Fruit fly (Drosophila melanogaster): ENCODE data around the gene Jwa.

Jwa gene

DNA sequence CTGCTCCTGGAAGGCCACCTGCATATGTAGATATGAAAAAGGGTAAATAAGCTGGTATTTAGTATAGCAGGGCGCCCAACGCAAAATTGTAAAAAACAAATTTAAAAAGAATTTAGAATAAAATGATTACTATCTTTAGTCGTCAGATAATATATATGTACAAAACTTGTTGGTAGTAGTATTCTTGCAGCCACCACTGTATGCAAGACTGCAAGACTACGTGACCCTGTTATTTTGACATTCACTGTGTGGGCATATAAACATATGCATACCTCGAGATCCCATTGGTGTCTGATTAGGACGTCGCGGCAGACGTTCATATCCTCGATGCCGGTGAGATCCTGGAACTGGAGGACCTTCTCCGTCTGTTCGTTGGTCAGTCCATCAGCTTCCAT is 2.3 kb upstream of the Jwa start (continued):
- TF ChIP-seq Chrac-16 (GFP tag; optimal IDR thresholded peaks at IDR 0.05), result peak; percentile 10
- TF ChIP-seq CG1233 (GFP tag; optimal IDR thresholded peaks at IDR 0.05), result no peak
- no peak for TF ChIP-seq pita (GFP tag; optimal IDR thresholded peaks at IDR 0.05)
- TF ChIP-seq CG4854 (GFP tag; optimal IDR thresholded peaks at IDR 0.05), result no peak
- no peak for TF ChIP-seq Atf-2 (GFP tag; optimal IDR thresholded peaks at IDR 0.05)
- no peak for TF ChIP-seq ara (GFP tag; IDR thresholded peaks at IDR 0.05)
- no peak for TF ChIP-seq Opbp (GFP tag; IDR thresholded peaks at IDR 0.05; ENCODE audit: partially characterized antibody)
- no peak for TF ChIP-seq dati (GFP tag; IDR thresholded peaks at IDR 0.05)
- TF ChIP-seq PHDP (tag; optimal IDR thresholded peaks at IDR 0.05), result peak; percentile 39
- TF ChIP-seq ttk (GFP tag; IDR thresholded peaks at IDR 0.05), result no peak
- TF ChIP-seq bowl (GFP tag; IDR thresholded peaks at IDR 0.05), result no peak
- TF ChIP-seq cato (GFP tag; optimal IDR thresholded peaks at IDR 0.05; ENCODE audit: borderline replicate concordance), result no peak
- TF ChIP-seq CG6791 (GFP tag; IDR thresholded peaks at IDR 0.05; ENCODE audit: partially characterized antibody), result no peak
- TF ChIP-seq insv (GFP tag; optimal IDR thresholded peaks at IDR 0.05), result no peak
- peak; percentile 77 for TF ChIP-seq slbo (GFP tag; IDR thresholded peaks at IDR 0.05)
- TF ChIP-seq CG17328 (GFP tag; IDR thresholded peaks at IDR 0.05), result peak; percentile 48; the same call in 1 of the 2 replicates
- TF ChIP-seq run (tag; optimal IDR thresholded peaks at IDR 0.05), result no peak
- TF ChIP-seq dysf (GFP tag; IDR thresholded peaks at IDR 0.05), result peak; percentile 44; the same call in 1 of the 3 replicates
- no peak for TF ChIP-seq CG17612 (GFP tag; IDR thresholded peaks at IDR 0.05)
- TF ChIP-seq CG17359 (tag; optimal IDR thresholded peaks at IDR 0.05), result peak; percentile 37
- no peak for TF ChIP-seq CG2202 (tag; optimal IDR thresholded peaks at IDR 0.05)
- peak; percentile 38 for TF ChIP-seq Ptx1 (GFP tag; IDR thresholded peaks at IDR 0.05)
- TF ChIP-seq Taf1 (GFP tag; IDR thresholded peaks at IDR 0.05), result no peak
- no peak for TF ChIP-seq CG4360 (GFP tag; IDR thresholded peaks at IDR 0.05)
- TF ChIP-seq CG3838 (GFP tag; optimal IDR thresholded peaks at IDR 0.05), result no peak
- no peak; the same call in 1 of the 2 replicates for TF ChIP-seq Awh (GFP tag; IDR thresholded peaks at IDR 0.05)
- TF ChIP-seq az2 (GFP tag; optimal IDR thresholded peaks at IDR 0.05), result peak; percentile 40
- TF ChIP-seq fru (optimal IDR thresholded peaks at IDR 0.05), result no peak
- peak; percentile 50; the same call in 2 of the 3 replicates for TF ChIP-seq ci (GFP tag; IDR thresholded peaks at IDR 0.05)
- TF ChIP-seq CG6654 (GFP tag; optimal IDR thresholded peaks at IDR 0.05), result no peak
- TF ChIP-seq CG2889 (GFP tag; IDR thresholded peaks at IDR 0.05), result no peak
- no peak for TF ChIP-seq CG6813 (GFP tag; optimal IDR thresholded peaks at IDR 0.05)
- TF ChIP-seq odd (GFP tag; optimal IDR thresholded peaks at IDR 0.05), result no peak
- peak; percentile 4 for TF ChIP-seq HLH54F (GFP tag; optimal IDR thresholded peaks at IDR 0.05)
- TF ChIP-seq ab (GFP tag; optimal IDR thresholded peaks at IDR 0.05), result no peak
- TF ChIP-seq Poxn (GFP tag; IDR thresholded peaks at IDR 0.05), result no peak
- TF ChIP-seq Six4 (GFP tag; optimal IDR thresholded peaks at IDR 0.05), result no peak
- no peak for TF ChIP-seq YL-1 (GFP tag; optimal IDR thresholded peaks at IDR 0.05)
- no peak for TF ChIP-seq Scr (GFP tag; IDR thresholded peaks at IDR 0.05; ENCODE audit: partially characterized antibody)
- TF ChIP-seq trh (GFP tag; optimal IDR thresholded peaks at IDR 0.05), result no peak
- peak; percentile 22 for TF ChIP-seq CG1602 (GFP tag; optimal IDR thresholded peaks at IDR 0.05)
- no peak for TF ChIP-seq grn (GFP tag; optimal IDR thresholded peaks at IDR 0.05)
- peak; percentile 70 for TF ChIP-seq CG2120 (GFP tag; optimal IDR thresholded peaks at IDR 0.05)
- TF ChIP-seq unc-4 (GFP tag; IDR thresholded peaks at IDR 0.05; ENCODE audit: partially characterized antibody), result no peak; the same call in 1 of the 2 replicates
- TF ChIP-seq peb (GFP tag; IDR thresholded peaks at IDR 0.05), result no peak
- TF ChIP-seq Nf-YB (GFP tag; optimal IDR thresholded peaks at IDR 0.05), result no peak
- TF ChIP-seq sd (tag; optimal IDR thresholded peaks at IDR 0.05), result no peak
- TF ChIP-seq z (GFP tag; IDR thresholded peaks at IDR 0.05), result no peak
- peak; percentile 89; the same call in 1 of the 4 replicates for TF ChIP-seq chinmo (GFP tag; IDR thresholded peaks at IDR 0.05; ENCODE audit: partially characterized antibody)
- TF ChIP-seq ac (GFP tag; optimal IDR thresholded peaks at IDR 0.05), result no peak
- peak; percentile 85 for TF ChIP-seq sens (GFP tag)
- TF ChIP-seq CG12744 (GFP tag; optimal IDR thresholded peaks at IDR 0.05), result no peak
- no peak; the same call in 1 of the 2 replicates for TF ChIP-seq Atf6 (GFP tag; IDR thresholded peaks at IDR 0.05)

All from whole organism, embryonic.